Fruit fly (Drosophila melanogaster) whole organism, embryonic: ENCODE results near the gene Acph-1.
A peak's percentile ranks its signal among the peaks of the same experiment; 100 is the strongest.

Experiments used
- Adf1 ChIP-seq: fragments of 200-800 bp; sonication (Bioruptor generic); IDR thresholded peaks from 2 replicates; pipeline ENCODE4 v1.3.6; 2022; ENCODE audit warnings: missing biosample characterization, missing genetic modification characterization
- Aef1 ChIP-seq: fragments of 200-800 bp; sonication (Bioruptor generic); IDR thresholded peaks from 3 replicates; pipeline ENCODE4 v1.3.6; 2022; ENCODE audit warnings: missing biosample characterization, missing genetic modification characterization
- BEAF-32 ChIP-seq: fragments of 200-800 bp; sonication (Bioruptor generic); optimal IDR thresholded peaks from 3 replicates; lab custom pipeline; 2017; ENCODE audit warnings: missing biosample characterization, missing genetic modification characterization, mild to moderate bottlenecking, moderate library complexity, missing genetic modification reagents
- CG10565 ChIP-seq: fragments of 200-800 bp; sonication (Bioruptor generic); optimal IDR thresholded peaks from 3 replicates; lab custom pipeline; 2016; ENCODE audit warnings: missing biosample characterization, mild to moderate bottlenecking, missing genetic modification characterization
- CG11093 ChIP-seq: fragments of 200-800 bp; sonication (Bioruptor generic); IDR thresholded peaks from 3 replicates; pipeline ENCODE4 v1.3.6; 2022; ENCODE audit warnings: missing biosample characterization, missing genetic modification characterization
- CG13624 ChIP-seq: fragments of 200-800 bp; sonication (Bioruptor generic); optimal IDR thresholded peaks from 2 replicates; lab custom pipeline; 2016; ENCODE audit warnings: missing biosample characterization, missing genetic modification characterization
- CG14014 ChIP-seq: fragments of 200-800 bp; sonication (Bioruptor generic); IDR thresholded peaks from 2 replicates; pipeline ENCODE4 v1.3.6; 2022; ENCODE audit warnings: missing biosample characterization, missing genetic modification characterization
- CG14965 ChIP-seq: fragments of 200-800 bp; sonication (Bioruptor generic); optimal IDR thresholded peaks from 2 replicates; lab custom pipeline; 2016; ENCODE audit warnings: missing biosample characterization, missing genetic modification characterization, borderline replicate concordance
- CG15011 ChIP-seq: fragments of 200-800 bp; sonication (Bioruptor generic); optimal IDR thresholded peaks from 3 replicates; lab custom pipeline; 2018; ENCODE audit warnings: missing biosample characterization, mild to moderate bottlenecking, missing genetic modification characterization
- CG15514 ChIP-seq: fragments of 200-800 bp; sonication (Bioruptor generic); optimal IDR thresholded peaks from 3 replicates; lab custom pipeline; 2017; ENCODE audit warnings: missing biosample characterization, missing genetic modification characterization, mild to moderate bottlenecking, moderate library complexity, missing genetic modification reagents
- CG16863 ChIP-seq: fragments of 200-800 bp; sonication (Bioruptor generic); optimal IDR thresholded peaks from 3 replicates; lab custom pipeline; 2016; ENCODE audit warnings: missing biosample characterization, missing genetic modification characterization
- CG1832 ChIP-seq: fragments of 200-800 bp; sonication (Bioruptor generic); optimal IDR thresholded peaks from 2 replicates; lab custom pipeline; 2017; ENCODE audit warnings: missing biosample characterization, mild to moderate bottlenecking, missing genetic modification characterization, inconsistent platforms
- CG18599 ChIP-seq: fragments of 200-800 bp; sonication (Bioruptor generic); optimal IDR thresholded peaks from 3 replicates; lab custom pipeline; 2017; ENCODE audit warnings: missing biosample characterization, missing genetic modification characterization, mild to moderate bottlenecking, moderate library complexity, missing genetic modification reagents
- CG2678 ChIP-seq: fragments of 200-800 bp; sonication (Bioruptor generic); optimal IDR thresholded peaks from 3 replicates; lab custom pipeline; 2019; ENCODE audit warnings: missing biosample characterization, mild to moderate bottlenecking, missing genetic modification characterization, moderate library complexity
- CG2889 ChIP-seq: fragments of 200-800 bp; sonication (Bioruptor generic); IDR thresholded peaks from 3 replicates; pipeline ENCODE4 v1.3.6; 2022; ENCODE audit warnings: missing biosample characterization, missing genetic modification characterization
- CG30403 ChIP-seq: fragments of 200-800 bp; sonication (Bioruptor generic); optimal IDR thresholded peaks from 3 replicates; lab custom pipeline; 2016; ENCODE audit warnings: missing biosample characterization, missing genetic modification characterization
- CG6689 ChIP-seq: fragments of 200-800 bp; sonication (Bioruptor generic); IDR thresholded peaks from 2 replicates; pipeline ENCODE4 v1.3.6; 2022; ENCODE audit warnings: missing biosample characterization, missing genetic modification characterization
- CG8290 ChIP-seq, 3 experiments: fragments of 200-800 bp; sonication (Bioruptor generic); optimal IDR thresholded peaks; 2 replicates each; lab custom pipeline; 2016 to 2019; ENCODE audit warnings: missing biosample characterization in 3 of 3, missing genetic modification characterization in 3 of 3, mild to moderate bottlenecking in 2 of 3, moderate library complexity in 1 of 3
- CG8924 ChIP-seq: fragments of 200-800 bp; optimal IDR thresholded peaks from 3 replicates; lab custom pipeline; 2019; ENCODE audit warnings: missing biosample characterization, mild to moderate bottlenecking, missing genetic modification characterization, moderate library complexity
- CG9215 ChIP-seq: fragments of 200-800 bp; sonication (Bioruptor generic); IDR thresholded peaks from 2 replicates; pipeline ENCODE4 v1.3.6; 2022; ENCODE audit warnings: missing biosample characterization, missing genetic modification characterization
- CG9609 ChIP-seq: fragments of 200-800 bp; sonication (Bioruptor generic); optimal IDR thresholded peaks from 3 replicates; lab custom pipeline; 2016; ENCODE audit warnings: missing biosample characterization, missing genetic modification characterization
- CG9797 ChIP-seq: fragments of 200-800 bp; sonication (Bioruptor generic); optimal IDR thresholded peaks from 3 replicates; lab custom pipeline; 2018; ENCODE audit warnings: missing biosample characterization, mild to moderate bottlenecking, missing genetic modification characterization
- CTCF ChIP-seq: fragments of 200-800 bp; sonication (Bioruptor generic); optimal IDR thresholded peaks from 2 replicates; lab custom pipeline; 2017; ENCODE audit warnings: missing biosample characterization, mild to moderate bottlenecking, missing genetic modification characterization, moderate library complexity
- Dip3 ChIP-seq: fragments of 200-800 bp; sonication (Bioruptor generic); optimal IDR thresholded peaks from 3 replicates; lab custom pipeline; 2016; ENCODE audit warnings: missing biosample characterization, missing genetic modification characterization
- Gsc ChIP-seq: fragments of 200-800 bp; sonication (Bioruptor generic); IDR thresholded peaks from 2 replicates; pipeline ENCODE4 v1.3.6; 2022; ENCODE audit warnings: missing biosample characterization, missing genetic modification characterization
- HHEX ChIP-seq: fragments of 200-800 bp; sonication (Bioruptor generic); optimal IDR thresholded peaks from 3 replicates; lab custom pipeline; 2017; ENCODE audit warnings: missing biosample characterization, mild to moderate bottlenecking, missing genetic modification characterization, missing genetic modification reagents
- Hr3 ChIP-seq: fragments of 200-800 bp; sonication (Bioruptor generic); optimal IDR thresholded peaks from 3 replicates; lab custom pipeline; 2016; ENCODE audit warnings: missing biosample characterization, missing genetic modification characterization
- Hsf ChIP-seq: fragments of 200-800 bp; sonication (Bioruptor generic); optimal IDR thresholded peaks from 3 replicates; lab custom pipeline; 2016; ENCODE audit warnings: missing biosample characterization, missing genetic modification characterization
- MTF-1 ChIP-seq: fragments of 200-800 bp; sonication (Bioruptor generic); optimal IDR thresholded peaks from 2 replicates; lab custom pipeline; 2018; ENCODE audit warnings: missing biosample characterization, mild to moderate bottlenecking, missing genetic modification characterization, borderline replicate concordance
- NK7.1 ChIP-seq: fragments of 200-800 bp; sonication (Bioruptor generic); optimal IDR thresholded peaks from 3 replicates; lab custom pipeline; 2016; ENCODE audit warnings: missing biosample characterization, missing genetic modification characterization
- Opbp ChIP-seq: fragments of 200-800 bp; sonication (Bioruptor generic); IDR thresholded peaks from 3 replicates; pipeline ENCODE4 v1.3.6; 2022; ENCODE audit warnings: missing biosample characterization, missing genetic modification characterization; ENCODE audit not compliant: partially characterized antibody
- Optix ChIP-seq: fragments of 200-800 bp; sonication (Bioruptor generic); IDR thresholded peaks from 3 replicates; pipeline ENCODE4 v1.3.6; 2022; ENCODE audit warnings: missing biosample characterization, missing genetic modification characterization
- Scr ChIP-seq: fragments of 200-800 bp; sonication (Bioruptor generic); IDR thresholded peaks from 2 replicates; pipeline ENCODE4 v1.3.6; 2022; ENCODE audit warnings: missing biosample characterization, missing genetic modification characterization; ENCODE audit not compliant: partially characterized antibody
- TFAM ChIP-seq: fragments of 200-800 bp; sonication (Bioruptor generic); optimal IDR thresholded peaks from 2 replicates; lab custom pipeline; 2017; ENCODE audit warnings: missing biosample characterization, missing genetic modification characterization, inconsistent platforms
- Usf ChIP-seq: fragments of 200-800 bp; sonication (Bioruptor generic); optimal IDR thresholded peaks from 2 replicates; lab custom pipeline; 2017; ENCODE audit warnings: missing genotype, missing biosample characterization, missing genetic modification characterization
- Xrp1 ChIP-seq: fragments of 200-800 bp; sonication (Bioruptor generic); IDR thresholded peaks from 2 replicates; pipeline ENCODE4 v1.3.6; 2022; ENCODE audit warnings: missing biosample characterization, missing genetic modification characterization
- YL-1 ChIP-seq: fragments of 200-800 bp; sonication (Bioruptor generic); optimal IDR thresholded peaks from 3 replicates; lab custom pipeline; 2017; ENCODE audit warnings: missing biosample characterization, mild to moderate bottlenecking, missing genetic modification characterization
- ab ChIP-seq: fragments of 200-800 bp; sonication (Bioruptor generic); optimal IDR thresholded peaks from 2 replicates; lab custom pipeline; 2016; ENCODE audit warnings: missing biosample characterization, missing genetic modification characterization
- ap ChIP-seq: fragments of 200-800 bp; sonication (Bioruptor generic); IDR thresholded peaks from 2 replicates; pipeline ENCODE4 v1.3.6; 2022; ENCODE audit warnings: missing biosample characterization, missing genetic modification characterization
- exex ChIP-seq: fragments of 200-800 bp; sonication (Bioruptor generic); optimal IDR thresholded peaks from 4 replicates; lab custom pipeline; 2018; ENCODE audit warnings: missing biosample characterization, mild to moderate bottlenecking, missing genetic modification characterization, moderate library complexity
- gcm2 ChIP-seq: fragments of 200-800 bp; sonication (Bioruptor generic); optimal IDR thresholded peaks from 2 replicates; lab custom pipeline; 2016; ENCODE audit warnings: missing biosample characterization, missing genetic modification characterization
- ind ChIP-seq: fragments of 200-800 bp; sonication (Bioruptor generic); optimal IDR thresholded peaks from 3 replicates; lab custom pipeline; 2016; ENCODE audit warnings: missing biosample characterization, missing genetic modification characterization
- lov ChIP-seq, 2 experiments: fragments of 200-800 bp in 1 of 2; fragments of >200 bp in 1 of 2; sonication (Bioruptor generic) in 1 of 2; IDR thresholded peaks in 1 of 2; optimal IDR thresholded peaks in 1 of 2; 2 replicates in 1 of 2; 3 replicates in 1 of 2; pipeline versions ENCODE4 v1.3.6 to Lab custom; 2017 to 2022; ENCODE audit warnings: missing biosample characterization in 1 of 2, missing genetic modification characterization in 1 of 2
- pfk ChIP-seq: fragments of 200-800 bp; sonication (Bioruptor generic); optimal IDR thresholded peaks from 2 replicates; lab custom pipeline; 2018; ENCODE audit warnings: missing biosample characterization, mild to moderate bottlenecking, missing genetic modification characterization, moderate library complexity
- sens ChIP-seq: fragments of 200-800 bp; sonication (Bioruptor generic); peaks from one replicate; lab custom pipeline; 2016; ENCODE audit warnings: missing biosample characterization, missing genetic modification characterization
- sim ChIP-seq: fragments of 200-800 bp; sonication (Bioruptor generic); IDR thresholded peaks from 2 replicates; pipeline ENCODE4 v1.3.6; 2022; ENCODE audit warnings: missing biosample characterization, missing genetic modification characterization
- slbo ChIP-seq: fragments of 200-800 bp; sonication (Bioruptor generic); IDR thresholded peaks from 2 replicates; pipeline ENCODE4 v1.3.6; 2022; ENCODE audit warnings: missing biosample characterization, missing genetic modification characterization
- stc ChIP-seq: fragments of 200-800 bp; sonication (Bioruptor generic); IDR thresholded peaks from 2 replicates; pipeline ENCODE4 v1.3.6; 2022; ENCODE audit warnings: missing biosample characterization, missing genetic modification characterization
- tap ChIP-seq: fragments of 200-800 bp; optimal IDR thresholded peaks from 3 replicates; lab custom pipeline; 2019; ENCODE audit warnings: missing biosample characterization, mild to moderate bottlenecking, missing genetic modification characterization, moderate library complexity
- tin ChIP-seq: fragments of 200-800 bp; sonication (Bioruptor generic); optimal IDR thresholded peaks from 3 replicates; lab custom pipeline; 2016; ENCODE audit warnings: missing biosample characterization, missing genetic modification characterization
- vfl ChIP-seq: fragments of 200-800 bp; sonication (Bioruptor generic); optimal IDR thresholded peaks from 2 replicates; lab custom pipeline; 2016; ENCODE audit warnings: missing biosample characterization, missing genetic modification characterization
- zen ChIP-seq: fragments of 200-800 bp; sonication (Bioruptor generic); optimal IDR thresholded peaks from 3 replicates; lab custom pipeline; 2018; ENCODE audit warnings: missing biosample characterization, mild to moderate bottlenecking, missing genetic modification characterization, moderate library complexity

The Acph-1 gene

DNA sequence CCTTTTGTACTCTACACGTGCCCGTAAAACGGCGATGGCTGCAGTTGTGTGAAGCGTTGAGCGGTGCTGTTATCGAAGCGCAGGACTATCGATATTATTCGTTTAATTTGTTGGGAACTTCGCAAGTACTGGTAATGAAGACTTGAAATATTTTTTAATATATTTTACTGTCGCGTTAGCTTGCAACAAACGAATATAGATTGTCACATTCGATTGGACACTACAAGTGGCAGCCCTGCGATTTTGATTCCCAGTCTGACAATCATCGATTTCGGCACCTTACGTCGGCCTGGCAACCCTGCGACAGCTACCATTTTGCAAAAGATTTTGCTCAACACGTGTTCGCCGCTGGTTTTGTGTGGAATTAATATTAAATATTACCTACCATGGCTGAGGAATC is 11.4 kb upstream of the Acph-1 start, which contains the start of the genes Nlp and Nph (continued):
- no peak for TF ChIP-seq Optix (GFP tag; lab: Robert Waterston, UW)
- TF ChIP-seq CG14014 (GFP tag; lab: Robert Waterston, UW) = no peak
- TF ChIP-seq CG11093 (GFP tag; lab: Robert Waterston, UW) = no peak
- TF ChIP-seq ap = no peak
- peak; percentile 93 for TF ChIP-seq YL-1 (GFP tag; lab: Kevin White, UChicago)
- no peak for TF ChIP-seq CG9609 (GFP tag; lab: Kevin White, UChicago)
- TF ChIP-seq CG13624 (GFP tag; lab: Kevin White, UChicago) = peak; percentile 28
- no peak for TF ChIP-seq TFAM (GFP tag; lab: Kevin White, UChicago)
- TF ChIP-seq CG1832 (GFP tag; lab: Kevin White, UChicago) = no peak
- no peak for TF ChIP-seq sim
- TF ChIP-seq CG2889 (GFP tag; lab: Robert Waterston, UW) = no peak
- TF ChIP-seq Gsc (GFP tag; lab: Robert Waterston, UW) = no peak
- no peak for TF ChIP-seq CG6689 (GFP tag; lab: Robert Waterston, UW)
- TF ChIP-seq CG15514 (GFP tag; lab: Kevin White, UChicago) = peak; percentile 85
- TF ChIP-seq Scr (GFP tag; lab: Robert Waterston, UW) = peak; percentile 90
- peak; percentile 45 for TF ChIP-seq slbo (GFP tag; lab: Robert Waterston, UW)
- TF ChIP-seq CG8290 (GFP tag; optimal IDR thresholded peaks at IDR 0.05; lab: Kevin White, UChicago) = no peak
- no peak for TF ChIP-seq CG8290 (tag; optimal IDR thresholded peaks at IDR 0.05; lab: Kevin White, UChicago)
- TF ChIP-seq CG15011 (GFP tag; lab: Kevin White, UChicago) = no peak
- no peak for TF ChIP-seq Usf (GFP tag; lab: Kevin White, UChicago)
- no peak for TF ChIP-seq exex (tag; lab: Kevin White, UChicago)
- no peak for TF ChIP-seq MTF-1 (GFP tag; lab: Kevin White, UChicago)
- TF ChIP-seq BEAF-32 = peak; percentile 86
- TF ChIP-seq ab (GFP tag; lab: Kevin White, UChicago) = no peak
- no peak for TF ChIP-seq stc (GFP tag; lab: Robert Waterston, UW)
- TF ChIP-seq lov (optimal IDR thresholded peaks at IDR 0.05; lab: Kevin White, UChicago) = no peak
- TF ChIP-seq lov (GFP tag; IDR thresholded peaks at IDR 0.05; lab: Robert Waterston, UW) = no peak
- no peak for TF ChIP-seq zen (tag; lab: Kevin White, UChicago)
- TF ChIP-seq CTCF (GFP tag; lab: Kevin White, UChicago) = peak; percentile 37
- TF ChIP-seq NK7.1 = no peak
- peak; percentile 13 for TF ChIP-seq ind (GFP tag; lab: Kevin White, UChicago)
- TF ChIP-seq sens (GFP tag; lab: Kevin White, UChicago) = peak; percentile 80
- TF ChIP-seq tin (GFP tag; lab: Kevin White, UChicago) = peak; percentile 43
- no peak for TF ChIP-seq tap (tag; lab: Kevin White, UChicago)
- TF ChIP-seq pfk (GFP tag; lab: Kevin White, UChicago) = no peak
- no peak for TF ChIP-seq CG9215 (GFP tag; lab: Robert Waterston, UW)
- TF ChIP-seq CG9797 (GFP tag; lab: Kevin White, UChicago) = peak; percentile 61
- no peak for TF ChIP-seq gcm2
- TF ChIP-seq CG10565 (GFP tag; lab: Kevin White, UChicago) = no peak
- TF ChIP-seq Hsf = peak; percentile 36
- TF ChIP-seq CG2678 = no peak
- peak; percentile 43 for TF ChIP-seq CG8924 (tag; lab: Kevin White, UChicago)
- 0 out of 2 replicates have a peak, but pooled peaks have one; percentile 7 for TF ChIP-seq Adf1
- TF ChIP-seq vfl (GFP tag; lab: Kevin White, UChicago) = no peak
- TF ChIP-seq CG30403 (GFP tag; lab: Kevin White, UChicago) = peak; percentile 40
- TF ChIP-seq CG16863 = no peak
- TF ChIP-seq Xrp1 (GFP tag; lab: Robert Waterston, UW) = no peak
- TF ChIP-seq CG18599 (GFP tag; lab: Kevin White, UChicago) = no peak
- TF ChIP-seq Opbp (GFP tag; lab: Robert Waterston, UW) = peak; percentile 76
- TF ChIP-seq Hr3 (GFP tag; lab: Kevin White, UChicago) = no peak
- TF ChIP-seq Dip3 = peak; percentile 15
- no peak for TF ChIP-seq CG14965 (GFP tag; lab: Kevin White, UChicago)
- no peak for TF ChIP-seq HHEX (GFP tag; lab: Kevin White, UChicago)
- no peak for TF ChIP-seq Aef1
